Worm (Caenorhabditis elegans) whole organism, mixed stage, embryonic: Measurements from ENCODE around the gene nhx-4.

Experiments used
- lin-32 ChIP-seq: fragments of 200-800 bp; sonication (Bioruptor generic); optimal IDR thresholded peaks from 2 replicates; lab custom pipeline; 2018; ENCODE audit warnings: mild to moderate bottlenecking, missing genetic modification characterization, missing compliant biosample characterization
- nhr-237 ChIP-seq: fragments of 150-350 bp; optimal IDR thresholded peaks from 2 replicates; lab custom pipeline; 2014; ENCODE audit warnings: missing biosample characterization, missing genetic modification characterization
- unc-39 ChIP-seq: fragments of 150-350 bp; optimal IDR thresholded peaks from 2 replicates; lab custom pipeline; 2014; ENCODE audit warnings: missing biosample characterization, missing genetic modification characterization

ce11 chrX:6888208-6888607 lies 25.9 kb upstream of the nhx-4 start:
- no peak for TF ChIP-seq lin-32 (GFP tag; lab: Kevin White, UChicago)
- no peak for TF ChIP-seq unc-39 (tag; lab: Kevin White, UChicago)
- TF ChIP-seq nhr-237 (tag; lab: Kevin White, UChicago), result no peak
